Worm (Caenorhabditis elegans) whole organism, young adult: Measurements from ENCODE around the gene C11D2.3.

ENCODE experiments used
- B0019.2 ChIP-seq: fragments of 200-800 bp; sonication (Bioruptor generic); conservative IDR thresholded peaks from 2 replicates; pipeline ENCODE4 v1.3.6; 2022; ENCODE audit warnings: missing genetic modification reagents, missing genetic modification characterization, missing compliant biosample characterization
- C06A6.2 ChIP-seq: fragments of 200-800 bp; sonication (Bioruptor generic); conservative IDR thresholded peaks from 2 replicates; pipeline ENCODE4 v1.3.6; 2022; ENCODE audit warnings: missing genetic modification characterization, missing compliant biosample characterization
- F10E7.11 ChIP-seq: sonication (generic microtip); optimal IDR thresholded peaks from 2 replicates; lab custom pipeline; 2017; ENCODE audit warnings: mild to moderate bottlenecking, missing genetic modification characterization, moderate library complexity, missing compliant biosample characterization
- F39B2.1 ChIP-seq: fragments of 200-800 bp; sonication (Bioruptor generic); IDR thresholded peaks from 2 replicates; pipeline ENCODE4 v1.3.6; 2022; ENCODE audit warnings: missing genetic modification reagents, missing genetic modification characterization, missing compliant biosample characterization
- attf-5 ChIP-seq: fragments of 200-800 bp; sonication (Bioruptor generic); optimal IDR thresholded peaks from 2 replicates; lab custom pipeline; 2018; ENCODE audit warnings: mild to moderate bottlenecking, missing genetic modification characterization, missing compliant biosample characterization
- attf-6 ChIP-seq: fragments of 200-800 bp; sonication (Bioruptor generic); IDR thresholded peaks from 2 replicates; pipeline ENCODE4 v1.3.6; 2022; ENCODE audit warnings: missing genetic modification reagents, missing genetic modification characterization, missing compliant biosample characterization
- ceh-27 ChIP-seq: fragments of 200-800 bp; sonication (Bioruptor generic); optimal IDR thresholded peaks from 2 replicates; lab custom pipeline; 2018; ENCODE audit warnings: mild to moderate bottlenecking, missing genetic modification characterization, moderate library complexity, missing compliant biosample characterization
- egrh-3 ChIP-seq: fragments of 200-800 bp; sonication (Bioruptor generic); IDR thresholded peaks from 2 replicates; pipeline ENCODE4 v1.3.6; 2022; ENCODE audit warnings: missing genetic modification reagents, missing genetic modification characterization, missing compliant biosample characterization
- gei-17 ChIP-seq: fragments of 200-800 bp; sonication (Bioruptor generic); optimal IDR thresholded peaks from 2 replicates; lab custom pipeline; 2018; ENCODE audit warnings: mild to moderate bottlenecking, missing genetic modification characterization, missing compliant biosample characterization
- hmg-20 ChIP-seq: fragments of 200-800 bp; sonication (Bioruptor generic); IDR thresholded peaks from 2 replicates; pipeline ENCODE4 v1.3.6; 2022; ENCODE audit warnings: missing genetic modification reagents, missing genetic modification characterization, missing compliant biosample characterization
- let-526 ChIP-seq: fragments of 200-800 bp; sonication (Bioruptor generic); IDR thresholded peaks from 2 replicates; pipeline ENCODE4 v1.3.6; 2022; ENCODE audit warnings: missing genetic modification reagents, missing genetic modification characterization, missing compliant biosample characterization
- lin-35 ChIP-seq, 3 experiments: fragments of 150-350 bp in 2 of 3; sonication (generic microtip) in 1 of 3; optimal IDR thresholded peaks; 2 replicates each; lab custom pipeline; 2014 to 2018; ENCODE audit warnings: missing biosample characterization in 3 of 3, missing genetic modification characterization in 3 of 3, missing genetic modification reagents in 3 of 3
- lsl-1 ChIP-seq: fragments of 200-800 bp; sonication (Bioruptor generic); optimal IDR thresholded peaks from 2 replicates; lab custom pipeline; 2018; ENCODE audit warnings: mild to moderate bottlenecking, missing genetic modification characterization, moderate library complexity, missing compliant biosample characterization
- madf-6 ChIP-seq: fragments of 200-800 bp; sonication (Bioruptor generic); IDR thresholded peaks from 2 replicates; pipeline ENCODE4 v1.3.6; 2022; ENCODE audit warnings: missing genetic modification reagents, missing genetic modification characterization, missing compliant biosample characterization
- mes-4 ChIP-seq: sonication (generic microtip); optimal IDR thresholded peaks from 2 replicates; lab custom pipeline; 2016; ENCODE audit warnings: missing genotype, missing genetic modification characterization, missing compliant biosample characterization
- nfya-1 ChIP-seq: sonication (generic microtip); optimal IDR thresholded peaks from 2 replicates; lab custom pipeline; 2017; ENCODE audit warnings: antibody characterized with exemption, missing compliant biosample characterization, missing genetic modification characterization, borderline replicate concordance; ENCODE audit not compliant: insufficient read depth
- pbrm-1 ChIP-seq: fragments of 200-800 bp; sonication (Bioruptor generic); IDR thresholded peaks from 2 replicates; pipeline ENCODE4 v1.3.6; 2022; ENCODE audit warnings: missing genetic modification reagents, missing genetic modification characterization, missing compliant biosample characterization
- rpc-1 ChIP-seq, 2 experiments: fragments of 150-350 bp in 1 of 2; sonication (generic microtip) in 1 of 2; optimal IDR thresholded peaks; 2 replicates each; lab custom pipeline; 2014 to 2018; ENCODE audit warnings: missing biosample characterization in 1 of 2, missing genetic modification characterization in 1 of 2, missing genetic modification reagents in 1 of 2, missing genotype in 1 of 2
- snpc-1.1 ChIP-seq: sonication (generic microtip); optimal IDR thresholded peaks from 2 replicates; lab custom pipeline; 2017; ENCODE audit warnings: missing genetic modification characterization, mild to moderate bottlenecking, missing compliant biosample characterization, antibody characterized with exemption, moderate library complexity, missing genotype, missing genetic modification reagents; ENCODE audit not compliant: insufficient read depth
- somi-1 ChIP-seq: fragments of 200-800 bp; sonication (Bioruptor generic); optimal IDR thresholded peaks from 2 replicates; lab custom pipeline; 2018; ENCODE audit warnings: mild to moderate bottlenecking, missing genetic modification characterization, missing compliant biosample characterization
- ztf-18 ChIP-seq: sonication (generic microtip); optimal IDR thresholded peaks from 2 replicates; lab custom pipeline; 2016; ENCODE audit warnings: missing genotype, mild to moderate bottlenecking, missing genetic modification characterization, missing compliant biosample characterization

The C11D2.3 gene

DNA sequence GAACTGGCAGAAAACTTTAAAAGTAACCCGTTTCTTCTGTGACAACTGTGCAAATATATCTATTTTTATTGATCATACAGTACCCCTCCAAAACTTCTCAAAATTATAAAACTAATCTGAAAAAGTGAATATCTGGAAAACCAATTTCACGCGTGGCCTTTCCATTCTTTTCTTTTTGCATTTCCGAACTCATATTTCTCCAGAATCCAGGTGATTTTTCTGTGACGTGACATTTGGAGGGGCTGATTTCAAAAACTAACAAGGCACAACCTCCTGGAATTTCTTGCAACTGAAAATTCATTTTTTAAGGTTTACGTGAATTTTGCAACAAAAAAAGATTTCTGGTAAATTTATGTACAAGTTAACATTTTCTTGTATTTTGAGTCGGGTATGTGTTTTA is 48.6 kb downstream of the C11D2.3 start:
- TF ChIP-seq gei-17 (GFP tag; lab: Kevin White, UChicago) = no peak
- TF ChIP-seq let-526 (GFP tag; lab: Robert Waterston, UW) = no peak
- TF ChIP-seq rpc-1 (optimal IDR thresholded peaks at IDR 0.05; lab: Kevin White, UChicago) = no peak
- TF ChIP-seq rpc-1 (tag; optimal IDR thresholded peaks at IDR 0.05; lab: Kevin White, UChicago) = no peak
- no peak for TF ChIP-seq ztf-18 (tag; lab: Kevin White, UChicago)
- no peak for TF ChIP-seq F10E7.11 (tag; lab: Kevin White, UChicago)
- TF ChIP-seq attf-5 (GFP tag; lab: Kevin White, UChicago) = no peak
- TF ChIP-seq mes-4 (tag; lab: Kevin White, UChicago) = no peak
- TF ChIP-seq lsl-1 (GFP tag; lab: Kevin White, UChicago) = no peak
- no peak for TF ChIP-seq madf-6 (GFP tag; lab: Robert Waterston, UW)
- TF ChIP-seq attf-6 (GFP tag; lab: Robert Waterston, UW) = no peak
- TF ChIP-seq somi-1 = no peak
- no peak for TF ChIP-seq F39B2.1 (GFP tag; lab: Robert Waterston, UW)
- TF ChIP-seq B0019.2 (GFP tag; lab: Robert Waterston, UW) = no peak
- TF ChIP-seq snpc-1.1 (tag; lab: Kevin White, UChicago) = no peak
- no peak for TF ChIP-seq nfya-1
- no peak for TF ChIP-seq C06A6.2
- TF ChIP-seq pbrm-1 = no peak

DNA sequence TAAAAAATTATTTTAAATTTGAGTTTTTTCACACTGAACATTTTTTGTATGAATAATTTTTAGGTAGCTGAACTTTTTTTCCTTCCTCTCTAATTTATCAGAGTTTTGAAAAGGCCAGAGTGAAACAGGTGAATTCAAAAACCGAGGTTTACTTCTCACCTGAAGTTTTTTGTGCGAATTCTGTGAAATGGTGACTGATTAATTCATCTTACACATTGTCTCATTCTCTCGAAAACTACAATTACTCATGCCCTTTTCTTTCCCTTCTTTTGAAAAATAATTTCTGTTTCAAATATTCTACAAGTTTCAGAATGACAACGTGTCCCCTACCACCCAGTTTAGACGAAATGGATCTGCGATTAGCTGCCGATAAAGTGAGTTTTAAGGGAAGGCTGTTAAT is 50.2 kb downstream of the C11D2.3 start, which contains the start of gene tkr-2:
tkr-2 (plus strand) TSS at position 301 of the 400 bp plus-strand sequence.
- TF ChIP-seq ceh-27 (GFP tag; lab: Kevin White, UChicago) = no peak
- TF ChIP-seq lsl-1 (GFP tag; lab: Kevin White, UChicago) = no peak
- no peak for TF ChIP-seq egrh-3 (GFP tag; lab: Robert Waterston, UW)
- no peak for TF ChIP-seq snpc-1.1 (tag; lab: Kevin White, UChicago)
- TF ChIP-seq ztf-18 (tag; lab: Kevin White, UChicago) = no peak
- no peak for TF ChIP-seq hmg-20 (GFP tag; lab: Robert Waterston, UW)
- TF ChIP-seq lin-35 (GFP tag; optimal IDR thresholded peaks at IDR 0.05; lab: Kevin White, UChicago) = no peak
